Fruit fly (Drosophila melanogaster) ovary, adult (tissue): Measurements from ENCODE around the gene CG7214.
A peak's percentile ranks its signal among the peaks of the same experiment; 100 is the strongest.

Source experiments
- CG17801 ChIP-seq: fragments of 200-800 bp; optimal IDR thresholded peaks from 2 replicates; lab custom pipeline; 2019; ENCODE audit warnings: missing biosample characterization, mild to moderate bottlenecking, missing genetic modification characterization, moderate library complexity; ENCODE audit not compliant: partially characterized antibody

CG7214 gene

DNA sequence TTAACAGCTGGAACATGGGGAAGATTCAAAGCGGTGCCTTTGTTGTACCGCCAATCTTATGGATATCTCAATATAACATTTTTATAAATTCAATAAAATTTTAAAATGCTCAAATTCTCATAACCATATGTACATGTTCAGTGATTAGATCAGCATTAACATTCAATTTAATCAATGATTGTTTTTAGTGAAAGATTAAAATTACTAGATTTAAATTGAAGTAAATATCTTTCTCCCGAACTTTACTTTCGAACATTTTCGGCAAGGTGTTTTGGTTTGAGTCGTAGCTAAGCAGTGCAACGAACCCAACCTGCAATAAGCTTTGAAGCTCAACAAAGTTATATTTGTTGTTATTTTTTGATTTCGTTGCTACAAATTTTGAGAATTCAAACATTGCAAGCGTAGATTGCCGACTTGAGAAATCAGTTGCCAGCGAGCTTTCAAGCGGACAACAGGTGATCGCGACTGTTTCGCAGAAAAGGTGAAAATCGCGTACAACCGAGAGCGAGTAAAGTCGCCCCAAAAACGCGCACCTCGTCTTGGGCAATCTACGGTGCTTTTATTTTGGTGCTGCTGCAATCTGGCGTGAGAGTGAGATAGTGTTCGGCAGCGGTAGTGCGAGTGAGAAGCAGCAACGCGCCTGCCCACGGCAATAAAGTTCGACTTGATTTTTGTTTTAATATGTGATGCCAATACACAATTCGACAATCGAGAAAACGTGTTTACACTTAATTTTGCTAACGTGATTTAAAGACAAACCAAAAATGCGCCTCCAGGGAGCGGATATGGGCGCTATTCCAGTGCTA is 42.1 kb downstream of the CG7214 start, which contains the start of gene Tep3:
TSS of gene Tep3 (plus strand) at position 423 of the 806 bp plus-strand sequence.
- TF ChIP-seq CG17801 (GFP tag; lab: Kevin White, UChicago): peak; percentile 73

DNA sequence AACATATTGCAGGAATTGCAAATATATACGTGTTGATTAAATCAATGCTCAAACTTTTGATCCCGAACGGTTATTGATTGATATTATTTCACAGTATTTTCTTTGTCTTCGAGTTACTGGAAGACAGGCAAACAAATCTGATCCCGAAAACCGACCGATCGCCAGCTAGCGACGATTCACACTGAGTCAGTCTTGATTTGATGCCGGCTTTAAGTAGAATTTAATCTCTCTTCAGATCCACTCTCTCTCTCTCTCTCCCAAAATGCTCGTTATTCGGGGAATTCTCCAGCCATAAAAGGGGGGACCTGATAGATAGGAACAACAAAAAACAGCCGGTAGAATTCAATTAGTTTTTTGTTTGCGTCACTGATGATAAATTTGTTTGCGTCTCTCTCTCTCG is 43.2 kb downstream of the CG7214 start, which contains the start of gene Tep2:
TSS of gene Tep2 (minus strand) at position 185 of the 400 bp plus-strand sequence.
- no peak for TF ChIP-seq CG17801 (GFP tag; lab: Kevin White, UChicago)
